Worm (Caenorhabditis elegans): ENCODE results near the gene Y102E9.3.
A peak's percentile ranks its signal among the peaks of the same experiment; 100 is the strongest.

The Y102E9.3 gene

DNA sequence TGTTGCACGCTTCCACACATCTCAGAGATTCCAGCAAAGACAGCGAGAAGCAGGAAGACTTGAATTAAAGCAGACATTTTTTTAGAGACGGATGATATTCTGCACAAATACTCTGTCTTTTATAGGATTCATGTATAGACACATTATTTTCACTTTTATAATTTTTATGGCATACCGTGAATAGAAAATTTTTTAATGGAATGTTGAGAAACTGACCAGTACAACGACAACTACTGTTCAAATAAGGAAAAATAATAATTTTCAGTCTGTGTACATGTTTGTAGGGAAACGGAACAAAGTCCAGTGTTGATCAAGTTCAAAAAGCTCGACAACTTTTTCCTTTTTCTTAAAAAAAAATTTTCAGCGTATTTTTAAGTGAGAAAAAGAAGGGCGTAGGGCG lies 2.2 kb upstream of the Y102E9.3 start, which contains the start of gene Y102E9.6:
Y102E9.6 (minus strand) TSS at position 101 of the 400 bp plus-strand sequence.
- TF ChIP-seq nhr-77 (tag; optimal IDR thresholded peaks at IDR 0.05) (no peak), daf-12 (tag; optimal IDR thresholded peaks at IDR 0.05) (no peak), nhr-28 (tag; optimal IDR thresholded peaks at IDR 0.05) (no peak)

DNA sequence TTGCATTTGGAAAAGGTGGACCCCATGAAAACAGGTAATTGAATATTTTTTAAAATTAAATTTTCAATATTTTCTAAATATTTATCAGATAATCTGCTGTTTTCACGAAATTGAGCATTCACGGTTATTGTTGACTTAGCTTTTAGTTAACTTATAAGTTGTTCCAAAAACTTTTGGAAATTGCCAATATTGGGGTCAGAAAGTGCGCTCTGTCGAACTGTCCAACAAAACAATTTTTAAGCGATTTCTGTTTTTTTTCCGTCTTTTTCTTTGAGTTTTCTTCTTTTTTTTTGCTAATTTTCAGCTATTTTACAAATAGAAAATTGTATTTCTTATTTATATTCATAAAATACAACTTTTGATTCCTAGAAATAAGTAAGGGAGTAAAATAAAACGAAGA lies 3.0 kb downstream of the Y102E9.3 start:
- TF ChIP-seq daf-12 (tag; optimal IDR thresholded peaks at IDR 0.05) (no peak), ctbp-1 (GFP tag; IDR thresholded peaks at IDR 0.05) (no peak), sdz-12 (GFP tag; optimal IDR thresholded peaks at IDR 0.05) (no peak), dpl-1 (GFP tag; optimal IDR thresholded peaks at IDR 0.05) (peak; percentile 14)

DNA sequence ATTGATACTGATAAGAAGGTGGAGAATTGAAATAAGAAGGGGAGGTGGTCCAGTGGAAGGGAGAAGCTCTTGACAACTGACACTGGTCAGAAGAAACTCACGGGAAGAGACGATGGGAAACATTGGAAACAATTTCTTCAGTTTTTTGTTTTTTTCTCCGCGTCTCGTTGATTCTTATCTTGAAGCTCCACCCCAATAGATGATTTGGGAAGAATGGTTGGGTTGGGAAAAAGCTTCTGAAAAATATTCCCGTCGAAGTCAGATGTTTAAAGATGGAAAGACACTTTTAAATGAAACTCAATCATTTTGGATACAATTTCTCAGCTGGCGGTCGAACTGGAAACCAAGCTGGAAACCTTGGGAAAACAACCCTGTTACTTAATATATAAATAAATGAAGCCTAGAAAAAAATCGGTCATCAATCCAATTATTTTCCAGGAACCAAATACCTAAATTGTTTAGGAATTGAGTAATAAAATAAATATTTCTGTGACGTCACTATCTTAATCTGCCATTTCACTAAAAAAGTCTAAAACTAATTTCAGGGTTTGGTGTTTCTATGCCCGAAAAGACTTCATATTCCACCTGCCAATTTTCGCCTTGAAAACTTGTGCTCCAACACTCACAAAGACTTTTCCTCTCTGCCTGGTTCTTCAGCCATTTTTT lies 4.0 kb downstream of the Y102E9.3 start, which contains the start of the genes Y102E9.5 and odr-4:
Y102E9.5 (minus strand) TSS at position 101 of the 666 bp plus-strand sequence.
odr-4 (plus strand) TSS at position 616 of the 666 bp plus-strand sequence.
- no peak for TF ChIP-seq hmg-1.1 (GFP tag; IDR thresholded peaks at IDR 0.05)
- no peak for TF ChIP-seq zag-1 (tag; optimal IDR thresholded peaks at IDR 0.05)
- TF ChIP-seq dve-1 (tag; optimal IDR thresholded peaks at IDR 0.05; ENCODE audit: insufficient read depth), result no peak
- TF ChIP-seq aly-2 (tag; optimal IDR thresholded peaks at IDR 0.05), result no peak
- no peak for TF ChIP-seq ceh-44 (GFP tag; IDR thresholded peaks at IDR 0.05)
- no peak for TF ChIP-seq ceh-28 (tag; optimal IDR thresholded peaks at IDR 0.05)
- TF ChIP-seq ZK337.2 (GFP tag; IDR thresholded peaks at IDR 0.05), result no peak
- TF ChIP-seq dmd-9 (GFP tag; IDR thresholded peaks at IDR 0.05), result no peak
- no peak for TF ChIP-seq nhr-28 (tag; optimal IDR thresholded peaks at IDR 0.05)
- no peak for TF ChIP-seq lin-39 (tag; optimal IDR thresholded peaks at IDR 0.05)
- no peak for TF ChIP-seq zip-11 (GFP tag; IDR thresholded peaks at IDR 0.05)

- TF ChIP-seq zag-1 (tag; optimal IDR thresholded peaks at IDR 0.05) (no peak), lin-38 (GFP tag; IDR thresholded peaks at IDR 0.05) (0 out of 2 replicates have a peak, but pooled peaks have one; percentile 37)
These were observed 8.8 kb downstream of the Y102E9.3 start, which contains the start of gene wdr-4 for ce11 chrIII:6725489-6725888. TSS of gene wdr-4 (plus strand) at chrIII:6725789.

DNA sequence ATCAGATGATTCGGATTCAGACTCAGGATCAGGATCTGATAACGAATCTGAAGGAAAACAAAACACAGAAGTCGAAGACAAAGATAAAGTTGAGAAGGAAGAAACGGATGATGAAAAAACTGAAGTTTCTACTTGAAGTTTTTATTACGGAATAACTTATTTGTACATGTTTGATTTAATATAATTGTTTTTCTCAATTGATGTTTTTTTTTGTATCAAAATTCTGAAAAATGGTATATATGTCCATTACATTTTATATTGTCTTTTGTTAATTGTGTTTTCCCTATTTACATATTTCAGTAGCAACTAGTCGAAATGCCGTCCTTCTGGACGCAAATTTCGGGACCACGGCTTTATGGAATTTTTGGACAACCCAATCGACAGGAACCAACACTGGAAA lies 11.2 kb downstream of the Y102E9.3 start, which contains the start of gene F37A4.1:
F37A4.1 (plus strand) TSS at position 301 of the 400 bp plus-strand sequence.
- no peak for TF ChIP-seq sdz-12 (GFP tag; optimal IDR thresholded peaks at IDR 0.05)
- TF ChIP-seq mdl-1 (tag; optimal IDR thresholded peaks at IDR 0.05), result no peak
- TF ChIP-seq nhr-11 (tag; optimal IDR thresholded peaks at IDR 0.05), result no peak

DNA sequence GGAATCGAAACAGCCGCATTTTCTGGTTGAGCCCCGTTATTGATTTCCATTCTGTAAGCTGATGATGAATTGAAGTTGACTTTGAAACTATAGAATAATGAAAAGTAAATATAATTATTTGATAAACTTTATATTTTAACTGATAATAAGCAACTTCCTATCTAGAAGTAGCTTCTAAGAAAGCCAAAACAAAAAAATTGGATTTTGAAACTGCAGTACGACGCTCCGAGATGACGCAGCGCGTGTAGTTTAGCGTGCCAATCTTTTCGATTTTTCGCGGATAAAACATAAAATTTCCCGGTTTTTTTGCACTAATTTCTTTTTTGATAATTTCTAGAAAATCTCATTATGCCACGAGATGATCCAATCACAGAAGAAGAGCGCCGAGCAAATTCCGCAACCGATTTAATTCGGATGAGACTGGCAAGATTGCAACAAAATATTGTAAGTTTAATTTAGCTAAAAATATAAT lies 12.1 kb downstream of the Y102E9.3 start, which contains the start of the genes bath-41 and F37A4.2:
bath-41 (minus strand) TSS at position 51 of the 472 bp plus-strand sequence.
F37A4.2 (plus strand) TSS at position 247 of the 472 bp plus-strand sequence.
- peak; percentile 93 for TF ChIP-seq Y48G9A.11 (GFP tag; IDR thresholded peaks at IDR 0.05)
- TF ChIP-seq jun-1 (tag; optimal IDR thresholded peaks at IDR 0.05), result no peak
- no peak for TF ChIP-seq ceh-28 (tag; optimal IDR thresholded peaks at IDR 0.05)
- TF ChIP-seq madf-9 (GFP tag; conservative IDR thresholded peaks at IDR 0.05), result no peak
- TF ChIP-seq F37D6.2 (tag; optimal IDR thresholded peaks at IDR 0.05), result no peak
- TF ChIP-seq dpl-1 (GFP tag; optimal IDR thresholded peaks at IDR 0.05), result peak; percentile 29
- TF ChIP-seq T20F7.1 (GFP tag; optimal IDR thresholded peaks at IDR 0.05), result peak; percentile 93

ce11 chrIII:6718270-6718669 lies 16.1 kb downstream of the Y102E9.3 start, which contains the start of gene F37A4.3:
TSS of gene F37A4.3 (plus strand) at chrIII:6718570.
- TF ChIP-seq unc-62 (GFP tag; optimal IDR thresholded peaks at IDR 0.05 in 1 of 2) (peak in 1 of 2 experiments; percentile 24), unc-62 (tag; optimal IDR thresholded peaks at IDR 0.05) (no peak), T26A8.4 (GFP tag; IDR thresholded peaks at IDR 0.05) (no peak), T20F7.1 (GFP tag; optimal IDR thresholded peaks at IDR 0.05) (no peak)
